Worm (Caenorhabditis elegans) whole organism, L1 larva: ENCODE results near the gene Y81B9A.3.

Experiments used
- ama-1 ChIP-seq: fragments of 150-350 bp; optimal IDR thresholded peaks from 2 replicates; lab custom pipeline; 2014
- ces-1 ChIP-seq: fragments of 150-350 bp; optimal IDR thresholded peaks from 2 replicates; lab custom pipeline; 2014; ENCODE audit warnings: missing biosample characterization, missing genetic modification reagents, missing genetic modification characterization
- lin-15B ChIP-seq: fragments of 150-350 bp; sonication (generic microtip); optimal IDR thresholded peaks from 3 replicates; lab custom pipeline; 2014; ENCODE audit warnings: missing biosample characterization, missing genetic modification characterization
- mep-1 ChIP-seq: fragments of 150-350 bp; optimal IDR thresholded peaks from 2 replicates; lab custom pipeline; 2014; ENCODE audit warnings: missing biosample characterization, missing genetic modification characterization
- nhr-11 ChIP-seq: fragments of 150-350 bp; optimal IDR thresholded peaks from 2 replicates; lab custom pipeline; 2014; ENCODE audit warnings: missing biosample characterization, missing genetic modification characterization
- nhr-19 ChIP-seq: fragments of 200-800 bp; sonication (Bioruptor generic); conservative IDR thresholded peaks from 2 replicates; pipeline ENCODE4 v1.3.6; 2022; ENCODE audit warnings: missing genetic modification characterization, missing compliant biosample characterization
- nhr-237 ChIP-seq: fragments of 150-350 bp; optimal IDR thresholded peaks from 2 replicates; lab custom pipeline; 2014; ENCODE audit warnings: missing biosample characterization, missing genetic modification characterization
- nhr-77 ChIP-seq: fragments of 150-350 bp; optimal IDR thresholded peaks from 2 replicates; lab custom pipeline; 2014; ENCODE audit warnings: missing biosample characterization, missing genetic modification characterization
- nhr-90 ChIP-seq: sonication (generic microtip); optimal IDR thresholded peaks from 2 replicates; lab custom pipeline; 2016; ENCODE audit warnings: mild to moderate bottlenecking, missing genetic modification characterization, missing compliant biosample characterization; ENCODE audit not compliant: poor library complexity
- pax-3 ChIP-seq: fragments of 200-800 bp; sonication (Bioruptor generic); optimal IDR thresholded peaks from 2 replicates; lab custom pipeline; 2018; ENCODE audit warnings: mild to moderate bottlenecking, missing genetic modification characterization, moderate library complexity, missing compliant biosample characterization
- unc-130 ChIP-seq: fragments of 150-350 bp; optimal IDR thresholded peaks from 2 replicates; lab custom pipeline; 2017; ENCODE audit warnings: missing biosample characterization, missing genetic modification characterization, inconsistent platforms
- ztf-4 ChIP-seq: fragments of 150-350 bp; optimal IDR thresholded peaks from 2 replicates; lab custom pipeline; 2014; ENCODE audit warnings: missing biosample characterization, missing genetic modification characterization

DNA sequence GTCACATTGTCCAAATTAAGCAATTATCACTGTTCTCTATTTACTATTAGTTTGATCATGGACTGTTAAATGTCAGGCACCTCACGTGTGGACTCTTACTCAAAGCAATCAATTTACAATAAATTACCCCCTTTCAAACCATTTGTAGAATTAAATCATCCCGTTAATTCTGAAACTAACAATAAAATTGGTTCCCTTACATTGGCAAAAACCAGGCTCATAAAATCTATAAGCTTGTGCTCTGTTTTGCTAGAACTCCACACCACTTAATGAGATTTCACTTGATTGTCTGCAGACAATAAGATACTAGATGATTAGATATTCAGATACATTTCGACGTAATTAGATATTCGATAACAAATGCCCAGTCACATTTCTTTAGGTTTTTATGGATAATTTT is 12.2 kb upstream of the Y81B9A.3 start:
- TF ChIP-seq pax-3 (tag; lab: Kevin White, UChicago) (no peak), nhr-77 (no peak), ces-1 (GFP tag; lab: Kevin White, UChicago) (no peak), mep-1 (tag; lab: Kevin White, UChicago) (no peak), nhr-237 (tag; lab: Kevin White, UChicago) (no peak), lin-15B (tag; lab: Kevin White, UChicago) (no peak), ama-1 (lab: Kevin White, UChicago) (no peak), unc-130 (no peak), ztf-4 (no peak), nhr-11 (tag; lab: Kevin White, UChicago) (no peak), nhr-90 (tag; lab: Kevin White, UChicago) (no peak), nhr-19 (GFP tag; lab: Robert Waterston, UW) (no peak)
